Fruit fly (Drosophila melanogaster): Measurements from ENCODE around the gene stac.

- TF ChIP-seq CTCF (optimal IDR thresholded peaks at IDR 0.05) (no peak), CG8478 (optimal IDR thresholded peaks at IDR 0.05) (no peak)
Observed at dm6 chr3R:25023056-25023455, 33.0 kb upstream of the stac start, which contains the start of gene beta4GalT7.
